Worm (Caenorhabditis elegans): ENCODE measurements around the gene H12C20.7.

H12C20.7 gene

ce11 chrV:11531100-11531499 is 41.7 kb downstream of the H12C20.7 start (continued):
- no peak for TF ChIP-seq nhr-6 (tag; optimal IDR thresholded peaks at IDR 0.05)
- no peak for TF ChIP-seq unc-130 (GFP tag; optimal IDR thresholded peaks at IDR 0.05)
- peak; percentile 51 for TF ChIP-seq nhr-28 (tag; optimal IDR thresholded peaks at IDR 0.05)
- no peak for TF ChIP-seq lin-39 (tag; optimal IDR thresholded peaks at IDR 0.05)
- TF ChIP-seq ztf-11 (tag; optimal IDR thresholded peaks at IDR 0.05), result no peak
- TF ChIP-seq tag-97 (GFP tag; IDR thresholded peaks at IDR 0.05), result no peak
- no peak for TF ChIP-seq nhr-111 (GFP tag; optimal IDR thresholded peaks at IDR 0.05)
- TF ChIP-seq daf-16 (GFP tag; optimal IDR thresholded peaks at IDR 0.05), result no peak
- no peak for TF ChIP-seq daf-16 (tag; optimal IDR thresholded peaks at IDR 0.05)
- no peak for TF ChIP-seq lir-3 (tag; optimal IDR thresholded peaks at IDR 0.05)
- TF ChIP-seq hlh-11 (tag; optimal IDR thresholded peaks at IDR 0.05), result peak; percentile 38
- TF ChIP-seq spr-1 (tag; optimal IDR thresholded peaks at IDR 0.05), result no peak
- no peak for TF ChIP-seq zip-2 (tag; optimal IDR thresholded peaks at IDR 0.05)
- TF ChIP-seq mep-1 (tag; optimal IDR thresholded peaks at IDR 0.05), result peak; percentile 50
- TF ChIP-seq nhr-25 (tag; optimal IDR thresholded peaks at IDR 0.05; ENCODE audit: borderline replicate concordance, insufficient read depth), result peak; percentile 87
- 0 out of 2 replicates have a peak, but pooled peaks have one; percentile 27 for TF ChIP-seq lin-38 (GFP tag; IDR thresholded peaks at IDR 0.05)
- TF ChIP-seq ztf-7 (tag; optimal IDR thresholded peaks at IDR 0.05), result no peak
- TF ChIP-seq fos-1 (tag; optimal IDR thresholded peaks at IDR 0.05), result no peak
- TF ChIP-seq nhr-237 (tag; optimal IDR thresholded peaks at IDR 0.05), result no peak
- no peak for TF ChIP-seq dmd-9 (GFP tag; IDR thresholded peaks at IDR 0.05)
- no peak for TF ChIP-seq jun-1 (tag; optimal IDR thresholded peaks at IDR 0.05)
- TF ChIP-seq ces-1 (GFP tag; optimal IDR thresholded peaks at IDR 0.05), result no peak
- TF ChIP-seq ceh-44 (GFP tag; IDR thresholded peaks at IDR 0.05), result no peak
- TF ChIP-seq Y105C5A.15 (GFP tag; IDR thresholded peaks at IDR 0.05), result no peak
- TF ChIP-seq mdl-1 (tag; optimal IDR thresholded peaks at IDR 0.05), result peak in 1 of 2 experiments; percentile 7
- TF ChIP-seq ceh-62 (tag; optimal IDR thresholded peaks at IDR 0.05), result no peak
- TF ChIP-seq zag-1 (tag; optimal IDR thresholded peaks at IDR 0.05), result no peak
- no peak for TF ChIP-seq F49E8.2 (tag; optimal IDR thresholded peaks at IDR 0.05; ENCODE audit: borderline replicate concordance)
- peak; percentile 31 for TF ChIP-seq dmd-6 (GFP tag; IDR thresholded peaks at IDR 0.05)
- TF ChIP-seq ama-1 (optimal IDR thresholded peaks at IDR 0.05), result no peak
- TF ChIP-seq hmg-1.1 (GFP tag; IDR thresholded peaks at IDR 0.05), result no peak
- no peak for TF ChIP-seq nhr-41 (GFP tag; IDR thresholded peaks at IDR 0.05)
- peak; percentile 14 to 59 for TF ChIP-seq lsy-2 (tag; optimal IDR thresholded peaks at IDR 0.05)
- no peak for TF ChIP-seq Y75B8A.6 (GFP tag; IDR thresholded peaks at IDR 0.05)
- no peak for TF ChIP-seq nhr-77 (tag; optimal IDR thresholded peaks at IDR 0.05)
- peak; percentile 82 for TF ChIP-seq hlh-30 (tag; optimal IDR thresholded peaks at IDR 0.05; ENCODE audit: insufficient read depth)
- TF ChIP-seq T26A8.4 (GFP tag; IDR thresholded peaks at IDR 0.05), result no peak
- no peak for TF ChIP-seq madf-5 (GFP tag; IDR thresholded peaks at IDR 0.05)
- TF ChIP-seq mxl-3 (GFP tag; optimal IDR thresholded peaks at IDR 0.05), result no peak
- TF ChIP-seq ctbp-1 (GFP tag; IDR thresholded peaks at IDR 0.05), result no peak
- TF ChIP-seq nhr-48 (tag; optimal IDR thresholded peaks at IDR 0.05), result no peak

DNA sequence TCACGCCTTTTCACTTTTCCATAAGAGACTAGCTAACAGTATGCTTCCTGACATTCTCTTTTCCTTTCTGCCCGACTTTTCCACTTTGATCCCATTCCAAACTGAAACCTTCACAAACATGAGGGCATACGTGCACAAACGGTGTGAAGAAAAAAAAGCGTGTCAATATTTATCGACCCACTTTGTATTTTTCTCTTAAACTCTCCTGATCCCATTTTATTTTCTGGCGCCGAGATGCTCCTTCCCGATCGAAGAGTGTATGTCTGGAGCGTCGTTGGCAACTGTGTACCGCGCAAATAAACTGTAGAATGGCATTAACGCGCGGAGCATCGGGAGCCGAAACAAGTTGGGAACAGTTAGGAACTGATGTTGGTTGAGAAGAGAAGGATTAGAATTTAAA is 43.2 kb downstream of the H12C20.7 start:
- TF ChIP-seq dpl-1 (GFP tag; optimal IDR thresholded peaks at IDR 0.05) (no peak), lin-29 (GFP tag; IDR thresholded peaks at IDR 0.05) (no peak), aha-1 (tag) (peak; percentile 64), Y75B8A.6 (GFP tag; IDR thresholded peaks at IDR 0.05) (no peak), zfp-3 (GFP tag; conservative IDR thresholded peaks at IDR 0.05) (no peak), pha-4 (GFP tag; IDR thresholded peaks at IDR 0.05) (no peak), pha-4 (tag; optimal IDR thresholded peaks at IDR 0.05) (peak; percentile 71), ctbp-1 (GFP tag; IDR thresholded peaks at IDR 0.05) (no peak), ztf-7 (tag; optimal IDR thresholded peaks at IDR 0.05) (no peak), Y5F2A.4 (GFP tag; optimal IDR thresholded peaks at IDR 0.05) (no peak), unc-39 (tag; optimal IDR thresholded peaks at IDR 0.05) (no peak), unc-130 (GFP tag; optimal IDR thresholded peaks at IDR 0.05) (no peak), mdl-1 (tag; optimal IDR thresholded peaks at IDR 0.05) (no peak), lin-39 (tag; optimal IDR thresholded peaks at IDR 0.05) (no peak), nhr-102 (tag; optimal IDR thresholded peaks at IDR 0.05) (no peak), tra-1 (GFP tag; IDR thresholded peaks at IDR 0.05) (no peak)

Measured in whole organism, L4 larva.